Worm (Caenorhabditis elegans) whole organism, young adult: ENCODE data around the gene mlp-1.

Experiments used
- B0019.2 ChIP-seq: fragments of 200-800 bp; sonication (Bioruptor generic); conservative IDR thresholded peaks from 2 replicates; pipeline ENCODE4 v1.3.6; 2022; ENCODE audit warnings: missing genetic modification reagents, missing genetic modification characterization, missing compliant biosample characterization
- F55B11.4 ChIP-seq: sonication (generic microtip); optimal IDR thresholded peaks from 2 replicates; lab custom pipeline; 2016; ENCODE audit warnings: missing compliant biosample characterization, missing genetic modification characterization, borderline replicate concordance; ENCODE audit not compliant: insufficient read depth
- Y53G8AR.9 ChIP-seq: fragments of 200-800 bp; sonication (Bioruptor generic); conservative IDR thresholded peaks from 2 replicates; pipeline ENCODE4 v1.3.6; 2022; ENCODE audit warnings: missing genetic modification reagents, missing genetic modification characterization, missing compliant biosample characterization
- Y67H2A.10 ChIP-seq: fragments of 200-800 bp; sonication (Bioruptor generic); conservative IDR thresholded peaks from 2 replicates; pipeline ENCODE4 v1.3.6; 2022; ENCODE audit warnings: missing genetic modification reagents, missing genetic modification characterization, missing compliant biosample characterization
- chd-7 ChIP-seq: sonication (generic microtip); optimal IDR thresholded peaks from 2 replicates; lab custom pipeline; 2016; ENCODE audit warnings: mild to moderate bottlenecking, missing genetic modification characterization, moderate library complexity, missing compliant biosample characterization
- nhr-90 ChIP-seq: sonication (generic microtip); optimal IDR thresholded peaks from 2 replicates; lab custom pipeline; 2016; ENCODE audit warnings: missing genotype, mild to moderate bottlenecking, missing genetic modification characterization, missing compliant biosample characterization
- pha-4 ChIP-seq: fragments of 150-350 bp; sonication (generic microtip); optimal IDR thresholded peaks from 2 replicates; lab custom pipeline; 2014; ENCODE audit warnings: missing biosample characterization, missing genetic modification reagents, missing genetic modification characterization
- snpc-4 ChIP-seq, 5 experiments: fragments of 150-350 bp in 1 of 5; sonication (generic microtip) in 4 of 5; optimal IDR thresholded peaks; 2 replicates each; lab custom pipeline; 2014 to 2018; ENCODE audit warnings: missing genetic modification characterization in 5 of 5, missing biosample characterization in 3 of 5, antibody characterized with exemption in 2 of 5, mild to moderate bottlenecking in 2 of 5, missing compliant biosample characterization in 2 of 5, missing genotype in 2 of 5, moderate library complexity in 2 of 5, missing genetic modification reagents in 1 of 5
- tlf-1 ChIP-seq: fragments of 200-800 bp; sonication (Bioruptor generic); optimal IDR thresholded peaks from 2 replicates; lab custom pipeline; 2018; ENCODE audit warnings: mild to moderate bottlenecking, missing genetic modification characterization, missing compliant biosample characterization

DNA sequence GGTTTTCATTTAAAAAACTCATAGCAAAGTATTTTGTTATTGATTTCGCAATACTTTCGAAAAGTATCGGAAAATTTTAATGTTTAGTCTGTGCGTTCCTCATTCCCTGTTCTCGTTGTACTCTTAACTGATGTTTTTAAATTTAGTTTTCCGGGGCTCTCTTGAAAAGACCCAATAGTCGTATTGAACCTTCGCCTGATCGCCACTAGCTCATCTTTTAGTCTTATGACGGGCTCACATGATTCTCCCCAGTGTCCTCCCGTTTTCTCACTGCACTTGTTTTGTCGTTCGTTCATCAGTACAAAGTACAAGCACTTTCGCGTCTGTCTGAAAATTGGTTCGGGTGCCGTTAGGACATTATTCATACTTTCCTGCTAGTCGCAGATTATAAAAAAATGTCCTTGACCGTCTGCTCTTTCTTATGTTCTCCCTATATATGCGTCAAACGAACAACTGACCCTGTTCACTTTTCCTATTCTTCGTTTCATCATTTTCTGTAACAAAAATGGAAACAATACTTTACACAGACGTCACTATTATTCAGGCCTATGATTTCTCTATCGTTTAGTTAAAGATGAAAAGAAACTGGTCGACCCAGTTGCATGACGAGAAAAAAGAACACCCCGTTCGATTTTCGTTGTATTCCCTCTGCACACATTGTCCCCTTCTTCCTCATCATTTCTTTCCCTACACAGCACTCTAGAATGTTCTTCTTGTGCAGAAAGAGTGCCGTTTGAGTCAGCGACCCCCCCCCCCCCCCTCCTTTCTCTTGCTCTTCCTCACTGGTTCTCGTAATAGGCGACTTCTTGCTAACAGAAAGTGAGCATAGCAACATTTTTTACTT, 35.2 kb downstream of the mlp-1 start, which contains the start of gene ubq-1:
- TF ChIP-seq snpc-4 (GFP tag; optimal IDR thresholded peaks at IDR 0.05; lab: Kevin White, UChicago), result no peak
- TF ChIP-seq snpc-4 (tag; optimal IDR thresholded peaks at IDR 0.05; lab: Kevin White, UChicago), result no peak
- no peak for TF ChIP-seq nhr-90 (tag; lab: Kevin White, UChicago)
- TF ChIP-seq chd-7, result no peak
- no peak for TF ChIP-seq pha-4 (tag; lab: Kevin White, UChicago)
- TF ChIP-seq F55B11.4 (tag; lab: Kevin White, UChicago), result no peak
- TF ChIP-seq tlf-1 (GFP tag; lab: Kevin White, UChicago), result no peak
- no peak for TF ChIP-seq B0019.2
- 0 out of 2 replicates have a peak, but pooled peaks have one; percentile 8 for TF ChIP-seq Y53G8AR.9 (GFP tag; lab: Robert Waterston, UW)
- TF ChIP-seq Y67H2A.10 (GFP tag; lab: Robert Waterston, UW), result no peak
